Worm (Caenorhabditis elegans) whole organism, L2 larva: ENCODE results near the gene ceh-90.

Experiments used
- F13H6.1 ChIP-seq: sonication (generic microtip); optimal IDR thresholded peaks from 2 replicates; lab custom pipeline; 2016; ENCODE audit warnings: missing genetic modification characterization, missing compliant biosample characterization
- R02D3.7 ChIP-seq: fragments of 150-350 bp; optimal IDR thresholded peaks from 2 replicates; lab custom pipeline; 2014; ENCODE audit warnings: missing biosample characterization, missing genetic modification characterization
- Y55F3AM.14 ChIP-seq: fragments of 200-800 bp; sonication (Bioruptor generic); optimal IDR thresholded peaks from 2 replicates; lab custom pipeline; 2018; ENCODE audit warnings: mild to moderate bottlenecking, missing genetic modification characterization, missing compliant biosample characterization
- ZK546.5 ChIP-seq: sonication (generic microtip); optimal IDR thresholded peaks from 2 replicates; lab custom pipeline; 2017; ENCODE audit warnings: missing biosample characterization, missing genetic modification characterization
- alr-1 ChIP-seq: fragments of 150-350 bp; optimal IDR thresholded peaks from 2 replicates; lab custom pipeline; 2014; ENCODE audit warnings: missing biosample characterization, missing genetic modification characterization
- aly-2 ChIP-seq: fragments of 150-350 bp; optimal IDR thresholded peaks from 2 replicates; lab custom pipeline; 2014; ENCODE audit warnings: missing biosample characterization, missing genetic modification characterization
- ama-1 ChIP-seq: fragments of 150-350 bp; optimal IDR thresholded peaks from 2 replicates; lab custom pipeline; 2018; ENCODE audit warnings: inconsistent platforms
- ceh-16 ChIP-seq: fragments of 150-350 bp; optimal IDR thresholded peaks from 2 replicates; lab custom pipeline; 2014; ENCODE audit warnings: missing biosample characterization, missing genetic modification characterization
- dmd-4 ChIP-seq: sonication (generic microtip); optimal IDR thresholded peaks from 2 replicates; lab custom pipeline; 2017; ENCODE audit warnings: missing biosample characterization, missing genetic modification characterization
- elt-1 ChIP-seq: fragments of 150-350 bp; optimal IDR thresholded peaks from 2 replicates; lab custom pipeline; 2014; ENCODE audit warnings: missing biosample characterization, missing genetic modification characterization
- elt-3 ChIP-seq: sonication (generic microtip); optimal IDR thresholded peaks from 2 replicates; lab custom pipeline; 2017; ENCODE audit warnings: missing biosample characterization, missing genetic modification characterization
- fos-1 ChIP-seq: fragments of 150-350 bp; optimal IDR thresholded peaks from 2 replicates; lab custom pipeline; 2014; ENCODE audit warnings: missing biosample characterization, missing genetic modification characterization
- gmeb-1 ChIP-seq: fragments of 150-350 bp; optimal IDR thresholded peaks from 2 replicates; lab custom pipeline; 2014; ENCODE audit warnings: missing biosample characterization, missing genetic modification characterization
- lin-39 ChIP-seq: fragments of 150-350 bp; optimal IDR thresholded peaks from 2 replicates; lab custom pipeline; 2014; ENCODE audit warnings: missing biosample characterization, missing genetic modification reagents, missing genetic modification characterization
- lsy-2 ChIP-seq, 2 experiments: fragments of 150-350 bp in 1 of 2; sonication (generic microtip) in 1 of 2; optimal IDR thresholded peaks; 2 replicates each; lab custom pipeline; 2014 to 2017; ENCODE audit warnings: missing biosample characterization in 2 of 2, missing genetic modification characterization in 2 of 2
- mbf-1 ChIP-seq: sonication (generic microtip); optimal IDR thresholded peaks from 2 replicates; lab custom pipeline; 2017; ENCODE audit warnings: missing biosample characterization, missing genetic modification characterization
- nhr-10 ChIP-seq: sonication (generic microtip); optimal IDR thresholded peaks from 2 replicates; lab custom pipeline; 2017; ENCODE audit warnings: missing biosample characterization, missing genetic modification characterization
- nhr-11 ChIP-seq: fragments of 150-350 bp; optimal IDR thresholded peaks from 2 replicates; lab custom pipeline; 2014; ENCODE audit warnings: missing biosample characterization, missing genetic modification characterization
- nhr-12 ChIP-seq: fragments of 150-350 bp; optimal IDR thresholded peaks from 2 replicates; lab custom pipeline; 2014; ENCODE audit warnings: missing biosample characterization, missing genetic modification characterization
- nhr-129 ChIP-seq: fragments of 150-350 bp; optimal IDR thresholded peaks from 2 replicates; lab custom pipeline; 2014; ENCODE audit warnings: missing biosample characterization, missing genetic modification characterization
- nhr-21 ChIP-seq: fragments of 150-350 bp; optimal IDR thresholded peaks from 2 replicates; lab custom pipeline; 2014; ENCODE audit warnings: missing biosample characterization, missing genetic modification characterization
- nhr-23 ChIP-seq: fragments of 150-350 bp; optimal IDR thresholded peaks from 2 replicates; lab custom pipeline; 2014; ENCODE audit warnings: missing biosample characterization, missing genetic modification reagents, missing genetic modification characterization
- nhr-237 ChIP-seq: fragments of 150-350 bp; optimal IDR thresholded peaks from 2 replicates; lab custom pipeline; 2014; ENCODE audit warnings: missing biosample characterization, missing genetic modification characterization
- nhr-25 ChIP-seq: fragments of 150-350 bp; sonication (generic microtip); optimal IDR thresholded peaks from 3 replicates; lab custom pipeline; 2014; ENCODE audit warnings: missing biosample characterization, missing genetic modification characterization
- nhr-6 ChIP-seq: fragments of 150-350 bp; optimal IDR thresholded peaks from 2 replicates; lab custom pipeline; 2014; ENCODE audit warnings: missing biosample characterization, missing genetic modification characterization
- nhr-77 ChIP-seq: fragments of 150-350 bp; optimal IDR thresholded peaks from 2 replicates; lab custom pipeline; 2014; ENCODE audit warnings: missing biosample characterization, missing genetic modification characterization
- sem-4 ChIP-seq: fragments of 150-350 bp; optimal IDR thresholded peaks from 2 replicates; lab custom pipeline; 2014; ENCODE audit warnings: missing biosample characterization, missing genetic modification reagents, missing genetic modification characterization
- skn-1 ChIP-seq: sonication (generic microtip); optimal IDR thresholded peaks from 2 replicates; lab custom pipeline; 2017; ENCODE audit warnings: missing biosample characterization, missing genetic modification characterization
- sma-9 ChIP-seq, 2 experiments: fragments of 150-350 bp in 1 of 2; sonication (generic microtip) in 1 of 2; optimal IDR thresholded peaks; 2 replicates each; lab custom pipeline; 2014 to 2016; ENCODE audit warnings: missing genetic modification characterization in 2 of 2, mild to moderate bottlenecking in 1 of 2, missing biosample characterization in 1 of 2, missing compliant biosample characterization in 1 of 2, missing genetic modification reagents in 1 of 2, moderate library complexity in 1 of 2
- snpc-4 ChIP-seq: fragments of 150-350 bp; optimal IDR thresholded peaks from 2 replicates; lab custom pipeline; 2014; ENCODE audit warnings: missing biosample characterization, missing genetic modification characterization
- unc-55 ChIP-seq: fragments of 150-350 bp; sonication (generic microtip); optimal IDR thresholded peaks from 3 replicates; lab custom pipeline; 2014; ENCODE audit warnings: missing biosample characterization, missing genetic modification reagents, missing genetic modification characterization
- unc-62 ChIP-seq: fragments of 150-350 bp; optimal IDR thresholded peaks from 2 replicates; lab custom pipeline; 2014; ENCODE audit warnings: missing biosample characterization, missing genetic modification reagents, missing genetic modification characterization
- zag-1 ChIP-seq: fragments of 150-350 bp; optimal IDR thresholded peaks from 2 replicates; lab custom pipeline; 2014; ENCODE audit warnings: missing biosample characterization, missing genetic modification characterization
- ztf-11 ChIP-seq: sonication (generic microtip); optimal IDR thresholded peaks from 2 replicates; lab custom pipeline; 2017; ENCODE audit warnings: missing biosample characterization, missing genetic modification characterization
- ztf-4 ChIP-seq: fragments of 150-350 bp; optimal IDR thresholded peaks from 2 replicates; lab custom pipeline; 2014; ENCODE audit warnings: missing biosample characterization, missing genetic modification characterization

The ceh-90 gene

ce11 chrX:14182514-14182913 lies 25.7 kb upstream of the ceh-90 start:
- TF ChIP-seq elt-3 (tag; lab: Kevin White, UChicago) (no peak), alr-1 (tag; lab: Kevin White, UChicago) (no peak)
- TF ChIP-seq, all 48 proteins: peak for 0

DNA sequence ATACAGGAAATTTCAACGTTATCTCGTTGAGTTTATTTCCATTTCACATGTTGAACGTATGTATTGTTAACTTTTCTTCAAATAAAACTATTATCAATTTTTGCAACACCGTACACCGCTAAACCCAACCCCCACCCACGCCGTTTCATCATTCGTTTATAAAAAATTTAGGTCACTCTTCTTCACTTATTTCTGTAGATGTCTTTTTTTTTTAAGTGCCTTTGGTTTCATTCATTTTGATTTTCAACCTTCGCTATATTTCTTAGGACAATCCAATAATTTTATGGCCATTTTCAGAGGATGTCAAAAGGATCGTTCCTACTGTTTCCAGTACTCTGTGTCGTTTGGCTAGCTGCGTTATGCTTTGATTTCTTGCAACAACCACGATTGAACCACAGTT lies 23.3 kb upstream of the ceh-90 start, which contains the start of gene C37E2.3:
Gene C37E2.3, plus strand, starts transcription at position 301 of the 400 bp plus-strand sequence.
- TF ChIP-seq alr-1 (tag; lab: Kevin White, UChicago) (no peak), nhr-25 (tag; lab: Kevin White, UChicago) (no peak), elt-3 (tag; lab: Kevin White, UChicago) (no peak), mbf-1 (tag; lab: Kevin White, UChicago) (no peak), ama-1 (no peak), sma-9 (GFP tag; optimal IDR thresholded peaks at IDR 0.05; lab: Kevin White, UChicago) (no peak), sma-9 (tag; optimal IDR thresholded peaks at IDR 0.05; lab: Kevin White, UChicago) (no peak), fos-1 (tag; lab: Kevin White, UChicago) (no peak), gmeb-1 (tag; lab: Kevin White, UChicago) (no peak), lsy-2 (tag; optimal IDR thresholded peaks at IDR 0.05; lab: Kevin White, UChicago) (no peak), ZK546.5 (tag; lab: Kevin White, UChicago) (no peak), nhr-11 (no peak), nhr-21 (tag; lab: Kevin White, UChicago) (no peak), nhr-237 (tag; lab: Kevin White, UChicago) (no peak), dmd-4 (tag; lab: Kevin White, UChicago) (no peak), nhr-12 (tag; lab: Kevin White, UChicago) (no peak), lin-39 (tag; lab: Kevin White, UChicago) (no peak), elt-1 (tag; lab: Kevin White, UChicago) (no peak), nhr-77 (tag; lab: Kevin White, UChicago) (no peak), R02D3.7 (tag; lab: Kevin White, UChicago) (no peak)

ce11 chrX:14179488-14179887 lies 22.7 kb upstream of the ceh-90 start:
- TF ChIP-seq sma-9 (GFP tag; optimal IDR thresholded peaks at IDR 0.05; lab: Kevin White, UChicago) (no peak), sma-9 (tag; optimal IDR thresholded peaks at IDR 0.05; lab: Kevin White, UChicago) (no peak)

DNA sequence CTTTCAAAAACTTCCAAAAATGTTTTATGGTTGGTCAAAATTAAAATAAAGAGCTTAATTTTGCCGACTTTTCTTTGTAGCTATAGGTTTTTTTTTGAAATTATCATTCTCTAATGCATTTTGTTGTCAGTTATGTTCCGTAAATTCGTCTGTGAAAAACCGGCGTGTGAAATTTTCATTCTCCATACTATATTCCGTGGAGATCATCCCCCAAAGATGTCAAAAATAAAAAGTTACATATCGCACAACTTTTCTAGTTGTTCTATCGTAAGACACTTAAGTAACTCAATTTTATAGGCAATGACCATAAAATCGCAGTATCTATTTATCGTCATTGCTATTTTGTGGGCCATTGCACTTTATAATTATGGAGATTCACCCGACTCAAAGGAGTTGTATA lies 21.9 kb upstream of the ceh-90 start, which contains the start of gene C37E2.10:
Gene C37E2.10, plus strand, starts transcription at position 301 of the 400 bp plus-strand sequence.
- TF ChIP-seq nhr-77 (tag; lab: Kevin White, UChicago): no peak
- no peak for TF ChIP-seq nhr-10
- TF ChIP-seq gmeb-1 (tag; lab: Kevin White, UChicago): no peak
- no peak for TF ChIP-seq sem-4
- no peak for TF ChIP-seq nhr-129 (tag; lab: Kevin White, UChicago)
- TF ChIP-seq nhr-237 (tag; lab: Kevin White, UChicago): no peak
- no peak for TF ChIP-seq aly-2 (tag; lab: Kevin White, UChicago)
- no peak for TF ChIP-seq unc-55 (GFP tag; lab: Kevin White, UChicago)
- no peak for TF ChIP-seq ceh-16 (tag; lab: Kevin White, UChicago)
- no peak for TF ChIP-seq F13H6.1 (tag; lab: Kevin White, UChicago)

DNA sequence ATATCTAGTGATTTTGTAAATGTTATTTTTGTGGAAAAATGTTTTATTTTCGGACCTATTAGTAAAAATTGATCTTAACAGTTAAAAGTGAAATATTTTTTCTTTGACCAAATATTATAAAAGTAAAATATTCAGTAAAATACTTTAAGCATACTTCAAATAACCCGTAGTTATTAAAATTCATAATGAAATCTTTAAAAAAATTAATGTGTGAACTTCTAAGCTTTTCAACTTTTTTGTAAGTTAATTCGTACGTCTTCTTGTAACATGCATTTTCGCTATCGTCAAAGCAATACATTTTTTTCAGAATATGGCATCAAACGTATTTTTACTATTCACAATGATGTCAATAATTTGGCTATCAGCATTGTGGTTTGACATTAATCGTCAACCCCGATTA lies 18.9 kb upstream of the ceh-90 start, which contains the start of gene C37E2.2:
Gene C37E2.2, plus strand, starts transcription at position 301 of the 400 bp plus-strand sequence.
- no peak for TF ChIP-seq zag-1 (tag; lab: Kevin White, UChicago)
- TF ChIP-seq Y55F3AM.14 (GFP tag; lab: Kevin White, UChicago): no peak
- no peak for TF ChIP-seq lin-39 (tag; lab: Kevin White, UChicago)
- TF ChIP-seq skn-1 (tag; lab: Kevin White, UChicago): no peak
- no peak for TF ChIP-seq snpc-4 (tag; lab: Kevin White, UChicago)
- TF ChIP-seq alr-1 (tag; lab: Kevin White, UChicago): no peak
- no peak for TF ChIP-seq nhr-23 (tag; lab: Kevin White, UChicago)
- no peak for TF ChIP-seq ztf-11 (tag; lab: Kevin White, UChicago)
- no peak for TF ChIP-seq nhr-11
- TF ChIP-seq nhr-6 (tag; lab: Kevin White, UChicago): no peak
- TF ChIP-seq sma-9 (GFP tag; optimal IDR thresholded peaks at IDR 0.05; lab: Kevin White, UChicago): no peak
- TF ChIP-seq sma-9 (tag; optimal IDR thresholded peaks at IDR 0.05; lab: Kevin White, UChicago): no peak
- no peak for TF ChIP-seq sem-4
- no peak for TF ChIP-seq R02D3.7 (tag; lab: Kevin White, UChicago)
- TF ChIP-seq unc-55 (GFP tag; lab: Kevin White, UChicago): no peak
- TF ChIP-seq dmd-4 (tag; lab: Kevin White, UChicago): no peak
- TF ChIP-seq ztf-4: no peak
- TF ChIP-seq unc-62 (GFP tag; lab: Kevin White, UChicago): no peak
